Fruit fly (Drosophila melanogaster): Measurements from ENCODE around the gene aay.

aay gene

DNA sequence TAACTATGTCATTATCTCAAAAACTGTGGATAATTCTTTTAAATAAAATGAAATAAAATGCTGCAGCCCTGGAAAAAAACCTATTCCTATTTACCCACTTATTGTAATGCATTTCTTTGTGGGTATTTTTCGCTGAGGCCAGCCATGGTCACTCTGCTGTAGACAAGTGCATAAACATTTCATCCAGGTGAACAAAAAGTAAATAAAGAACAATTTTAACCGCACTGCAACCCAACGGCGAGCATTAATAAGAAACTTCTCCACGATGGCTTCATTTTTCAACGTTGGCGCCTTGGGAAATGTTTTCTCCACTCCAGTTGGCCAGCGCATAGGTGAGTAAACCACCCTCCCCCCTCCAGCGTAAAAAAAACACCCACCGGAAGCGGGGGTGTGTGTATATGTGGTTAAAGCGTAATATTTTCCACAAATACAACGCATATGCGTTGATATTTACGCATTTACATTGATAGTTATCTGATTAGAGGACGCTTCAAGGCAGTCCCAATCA is 23.7 kb downstream of the aay start, which contains the start of gene CG3529 (continued):
- TF ChIP-seq CG1603 (tag; optimal IDR thresholded peaks at IDR 0.05), result peak; percentile 57
- TF ChIP-seq Awh (GFP tag; IDR thresholded peaks at IDR 0.05), result no peak
- TF ChIP-seq CG4820 (GFP tag; optimal IDR thresholded peaks at IDR 0.05), result no peak
- peak; percentile 10 for TF ChIP-seq Max (GFP tag; optimal IDR thresholded peaks at IDR 0.05)
- peak; percentile 79 for TF ChIP-seq chn (GFP tag; optimal IDR thresholded peaks at IDR 0.05)
- TF ChIP-seq eve (GFP tag; optimal IDR thresholded peaks at IDR 0.05), result no peak
- TF ChIP-seq tgo (GFP tag; IDR thresholded peaks at IDR 0.05), result no peak
- TF ChIP-seq CG4424 (GFP tag; optimal IDR thresholded peaks at IDR 0.05), result peak; percentile 16
- TF ChIP-seq CG3065 (GFP tag; optimal IDR thresholded peaks at IDR 0.05), result no peak
- peak; percentile 10 for TF ChIP-seq CG12236 (GFP tag; optimal IDR thresholded peaks at IDR 0.05)
- TF ChIP-seq Eip74EF (GFP tag; optimal IDR thresholded peaks at IDR 0.05), result peak in 1 of 2 experiments; percentile 71
- no peak for TF ChIP-seq CG17612 (GFP tag; IDR thresholded peaks at IDR 0.05)
- TF ChIP-seq oc (tag; optimal IDR thresholded peaks at IDR 0.05), result no peak
- peak; percentile 10 for TF ChIP-seq az2 (GFP tag; optimal IDR thresholded peaks at IDR 0.05)
- no peak for TF ChIP-seq gsb-n (tag; optimal IDR thresholded peaks at IDR 0.05)
- TF ChIP-seq CG17912 (GFP tag; optimal IDR thresholded peaks at IDR 0.05), result no peak
- no peak for TF ChIP-seq dimm (GFP tag; IDR thresholded peaks at IDR 0.05)
- no peak for TF ChIP-seq CG10462 (GFP tag; optimal IDR thresholded peaks at IDR 0.05)
- peak; percentile 39 for TF ChIP-seq Dek (tag; optimal IDR thresholded peaks at IDR 0.05)
- TF ChIP-seq CG6175 (GFP tag; IDR thresholded peaks at IDR 0.05), result no peak
- no peak for TF ChIP-seq unpg (GFP tag; optimal IDR thresholded peaks at IDR 0.05)
- TF ChIP-seq Bgb (GFP tag; IDR thresholded peaks at IDR 0.05; ENCODE audit: partially characterized antibody), result no peak; the same call in 1 of the 2 replicates
- no peak for TF ChIP-seq CG2875 (GFP tag; optimal IDR thresholded peaks at IDR 0.05)
- no peak for TF ChIP-seq CG16813 (GFP tag; IDR thresholded peaks at IDR 0.05; ENCODE audit: partially characterized antibody)
- no peak for TF ChIP-seq esg (GFP tag; conservative IDR thresholded peaks at IDR 0.05)
- TF ChIP-seq Ets97D (GFP tag; optimal IDR thresholded peaks at IDR 0.05), result peak; percentile 67
- TF ChIP-seq tap (tag; optimal IDR thresholded peaks at IDR 0.05), result no peak
- TF ChIP-seq Spps (tag; optimal IDR thresholded peaks at IDR 0.05), result peak; percentile 9
- no peak for TF ChIP-seq NFAT (GFP tag; IDR thresholded peaks at IDR 0.05)
- no peak for TF ChIP-seq CG11696 (GFP tag; IDR thresholded peaks at IDR 0.05)
- TF ChIP-seq Dll (GFP tag; IDR thresholded peaks at IDR 0.05; ENCODE audit: partially characterized antibody), result no peak
- TF ChIP-seq Poxn (GFP tag; IDR thresholded peaks at IDR 0.05), result no peak
- peak; percentile 23; the same call in 1 of the 2 replicates for TF ChIP-seq ttk (GFP tag; IDR thresholded peaks at IDR 0.05)
- TF ChIP-seq CG9437 (GFP tag; optimal IDR thresholded peaks at IDR 0.05), result no peak
- no peak for TF ChIP-seq jigr1 (GFP tag; IDR thresholded peaks at IDR 0.05)
- no peak for TF ChIP-seq sd (tag; optimal IDR thresholded peaks at IDR 0.05)
- peak; percentile 20 for TF ChIP-seq Bteb2 (GFP tag; optimal IDR thresholded peaks at IDR 0.05)
- TF ChIP-seq B-H2 (GFP tag; optimal IDR thresholded peaks at IDR 0.05), result peak; percentile 64
- TF ChIP-seq chif (GFP tag; optimal IDR thresholded peaks at IDR 0.05), result no peak
- TF ChIP-seq CG3407 (GFP tag; optimal IDR thresholded peaks at IDR 0.05), result no peak
- TF ChIP-seq exex (tag; optimal IDR thresholded peaks at IDR 0.05), result no peak
- no peak for TF ChIP-seq croc (GFP tag; conservative IDR thresholded peaks at IDR 0.05)
- TF ChIP-seq Doc3 (GFP tag; IDR thresholded peaks at IDR 0.05; ENCODE audit: partially characterized antibody), result no peak
- no peak for TF ChIP-seq Hr39 (optimal IDR thresholded peaks at IDR 0.05)
- TF ChIP-seq CG3847 (GFP tag; IDR thresholded peaks at IDR 0.05), result peak; percentile 48; the same call in 1 of the 2 replicates
- TF ChIP-seq corto (GFP tag; optimal IDR thresholded peaks at IDR 0.05), result no peak
- TF ChIP-seq inv (GFP tag; IDR thresholded peaks at IDR 0.05; ENCODE audit: partially characterized antibody), result no peak
- TF ChIP-seq CG4854 (GFP tag; optimal IDR thresholded peaks at IDR 0.05), result no peak
- no peak for TF ChIP-seq kay (GFP tag; optimal IDR thresholded peaks at IDR 0.05)
- peak; percentile 37 for TF ChIP-seq Asciz (GFP tag; optimal IDR thresholded peaks at IDR 0.05)
- TF ChIP-seq crc (GFP tag; optimal IDR thresholded peaks at IDR 0.05), result no peak

Measured in whole organism, embryonic.